Worm (Caenorhabditis elegans) whole organism, L3 larva: ENCODE results near the gene prde-1.

ENCODE experiments used
- ama-1 ChIP-seq: fragments of 150-350 bp; optimal IDR thresholded peaks from 2 replicates; lab custom pipeline; 2018
- daf-12 ChIP-seq: fragments of 150-350 bp; optimal IDR thresholded peaks from 2 replicates; lab custom pipeline; 2014; ENCODE audit warnings: missing biosample characterization, missing genetic modification reagents, missing genetic modification characterization
- egl-27 ChIP-seq: sonication (generic microtip); optimal IDR thresholded peaks from 4 replicates; lab custom pipeline; 2017; ENCODE audit warnings: missing biosample characterization, missing genetic modification reagents, missing genetic modification characterization
- elt-1 ChIP-seq: fragments of 150-350 bp; optimal IDR thresholded peaks from 2 replicates; lab custom pipeline; 2014; ENCODE audit warnings: missing biosample characterization, missing genetic modification characterization
- eor-1 ChIP-seq, 2 experiments: fragments of 150-350 bp; optimal IDR thresholded peaks; 2 replicates each; lab custom pipeline; 2014 to 2018; ENCODE audit warnings: missing biosample characterization in 2 of 2, missing genetic modification characterization in 2 of 2
- fos-1 ChIP-seq: fragments of 150-350 bp; optimal IDR thresholded peaks from 2 replicates; lab custom pipeline; 2014; ENCODE audit warnings: missing biosample characterization, missing genetic modification characterization
- lin-15B ChIP-seq: fragments of 150-350 bp; optimal IDR thresholded peaks from 2 replicates; lab custom pipeline; 2014; ENCODE audit warnings: missing biosample characterization, missing genetic modification characterization
- nhr-12 ChIP-seq: fragments of 150-350 bp; optimal IDR thresholded peaks from 2 replicates; lab custom pipeline; 2014; ENCODE audit warnings: missing biosample characterization, missing genetic modification characterization
- nhr-43 ChIP-seq: sonication (generic microtip); optimal IDR thresholded peaks from 2 replicates; lab custom pipeline; 2016; ENCODE audit warnings: mild to moderate bottlenecking, missing genetic modification characterization, missing compliant biosample characterization; ENCODE audit not compliant: poor library complexity, severe bottlenecking
- nhr-77 ChIP-seq: fragments of 150-350 bp; optimal IDR thresholded peaks from 2 replicates; lab custom pipeline; 2014; ENCODE audit warnings: missing biosample characterization, missing genetic modification characterization
- unc-62 ChIP-seq: fragments of 150-350 bp; sonication (generic microtip); optimal IDR thresholded peaks from 4 replicates; lab custom pipeline; 2014; ENCODE audit warnings: missing biosample characterization, missing genetic modification reagents, missing genetic modification characterization

DNA sequence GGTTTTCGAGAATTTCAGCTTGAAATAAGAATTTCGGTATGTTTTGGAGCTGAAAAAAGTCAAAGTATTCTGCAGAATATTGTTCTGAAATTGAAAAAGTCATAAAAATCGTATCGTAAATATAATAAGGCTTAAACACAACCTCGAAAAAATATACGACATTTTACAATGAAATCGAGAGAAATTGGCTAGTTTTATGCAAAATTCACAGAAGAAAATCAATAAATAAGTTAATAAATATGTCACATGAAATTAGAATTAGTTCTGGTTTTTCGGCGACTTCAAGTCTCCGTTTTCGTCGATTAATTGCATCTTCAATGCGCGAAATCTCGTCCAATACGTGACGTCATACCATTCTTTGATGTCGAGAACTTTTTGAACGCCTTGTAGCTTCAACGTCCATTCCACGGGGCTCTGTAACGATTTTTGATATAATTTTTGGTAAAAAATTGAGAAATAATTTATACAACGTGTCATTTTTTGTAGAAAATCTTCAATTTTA is 39.4 kb downstream of the prde-1 start, which contains the start of gene atx-3:
- TF ChIP-seq daf-12 (tag; lab: Kevin White, UChicago) (no peak), eor-1 (tag; optimal IDR thresholded peaks at IDR 0.05; lab: Kevin White, UChicago) (no peak), ama-1 (lab: Kevin White, UChicago) (no peak), unc-62 (no peak), nhr-77 (tag; lab: Kevin White, UChicago) (no peak), nhr-43 (tag; lab: Kevin White, UChicago) (no peak), egl-27 (tag; lab: Kevin White, UChicago) (no peak), nhr-12 (tag; lab: Kevin White, UChicago) (no peak), elt-1 (tag; lab: Kevin White, UChicago) (no peak), fos-1 (no peak), lin-15B (no peak)
